Worm (Caenorhabditis elegans) whole organism, early embryonic: Measurements from ENCODE around the gene rga-4.

Experiments used
- B0310.2 ChIP-seq: sonication (generic microtip); optimal IDR thresholded peaks from 2 replicates; lab custom pipeline; 2016; ENCODE audit warnings: mild to moderate bottlenecking, missing genetic modification characterization, missing compliant biosample characterization
- F13C5.2 ChIP-seq: sonication (generic microtip); optimal IDR thresholded peaks from 2 replicates; lab custom pipeline; 2017; ENCODE audit warnings: mild to moderate bottlenecking, missing genetic modification characterization, inconsistent platforms, missing compliant biosample characterization
- aly-1 ChIP-seq: sonication (generic microtip); optimal IDR thresholded peaks from 2 replicates; lab custom pipeline; 2016; ENCODE audit warnings: missing genetic modification characterization, missing compliant biosample characterization
- ama-1 ChIP-seq: fragments of 150-350 bp; optimal IDR thresholded peaks from 2 replicates; lab custom pipeline; 2014
- ceh-13 ChIP-seq: fragments of 200-800 bp; sonication (Bioruptor generic); optimal IDR thresholded peaks from 2 replicates; lab custom pipeline; 2018; ENCODE audit warnings: mild to moderate bottlenecking, missing genetic modification characterization, missing compliant biosample characterization
- ceh-36 ChIP-seq: sonication (generic microtip); optimal IDR thresholded peaks from 2 replicates; lab custom pipeline; 2016; ENCODE audit warnings: missing genetic modification characterization, inconsistent platforms, missing compliant biosample characterization
- ets-7 ChIP-seq: sonication (generic microtip); optimal IDR thresholded peaks from 2 replicates; lab custom pipeline; 2016; ENCODE audit warnings: missing genotype, missing genetic modification characterization, missing compliant biosample characterization
- flt-1 ChIP-seq: fragments of 200-800 bp; sonication (Bioruptor generic); IDR thresholded peaks from 2 replicates; pipeline ENCODE4 v1.3.6; 2022; ENCODE audit warnings: missing genetic modification characterization, missing compliant biosample characterization
- hmbx-1 ChIP-seq: sonication (generic microtip); optimal IDR thresholded peaks from 2 replicates; lab custom pipeline; 2016; ENCODE audit warnings: mild to moderate bottlenecking, missing genetic modification characterization, missing compliant biosample characterization
- hmg-4 ChIP-seq: fragments of 200-800 bp; sonication (Bioruptor generic); optimal IDR thresholded peaks from 2 replicates; lab custom pipeline; 2018; ENCODE audit warnings: mild to moderate bottlenecking, missing genetic modification characterization, missing compliant biosample characterization
- hnd-1 ChIP-seq: sonication (generic microtip); optimal IDR thresholded peaks from 2 replicates; lab custom pipeline; 2016; ENCODE audit warnings: missing genetic modification characterization, missing compliant biosample characterization
- pes-1 ChIP-seq: fragments of 200-800 bp; sonication (Bioruptor generic); IDR thresholded peaks from 2 replicates; pipeline ENCODE4 v1.3.6; 2022; ENCODE audit warnings: missing genetic modification reagents, missing genetic modification characterization, missing compliant biosample characterization
- scrt-1 ChIP-seq: fragments of 200-800 bp; sonication (Bioruptor generic); IDR thresholded peaks from 2 replicates; pipeline ENCODE4 v1.3.6; 2022; ENCODE audit warnings: missing genetic modification characterization, missing compliant biosample characterization
- sea-1 ChIP-seq: fragments of 200-800 bp; sonication (Bioruptor generic); conservative IDR thresholded peaks from 2 replicates; pipeline ENCODE4 v1.3.6; 2022; ENCODE audit warnings: missing genetic modification characterization, missing compliant biosample characterization
- tbx-11 ChIP-seq: fragments of 200-800 bp; sonication (Bioruptor generic); IDR thresholded peaks from 2 replicates; pipeline ENCODE4 v1.3.6; 2022; ENCODE audit warnings: missing genetic modification characterization, missing compliant biosample characterization
- tbx-37 ChIP-seq: fragments of 200-800 bp; sonication (Bioruptor generic); conservative IDR thresholded peaks from 2 replicates; pipeline ENCODE4 v1.3.6; 2022; ENCODE audit warnings: missing genetic modification reagents, missing genetic modification characterization, missing compliant biosample characterization
- tra-4 ChIP-seq: sonication (generic microtip); optimal IDR thresholded peaks from 2 replicates; lab custom pipeline; 2017; ENCODE audit warnings: missing genetic modification characterization, missing compliant biosample characterization

The rga-4 gene

DNA sequence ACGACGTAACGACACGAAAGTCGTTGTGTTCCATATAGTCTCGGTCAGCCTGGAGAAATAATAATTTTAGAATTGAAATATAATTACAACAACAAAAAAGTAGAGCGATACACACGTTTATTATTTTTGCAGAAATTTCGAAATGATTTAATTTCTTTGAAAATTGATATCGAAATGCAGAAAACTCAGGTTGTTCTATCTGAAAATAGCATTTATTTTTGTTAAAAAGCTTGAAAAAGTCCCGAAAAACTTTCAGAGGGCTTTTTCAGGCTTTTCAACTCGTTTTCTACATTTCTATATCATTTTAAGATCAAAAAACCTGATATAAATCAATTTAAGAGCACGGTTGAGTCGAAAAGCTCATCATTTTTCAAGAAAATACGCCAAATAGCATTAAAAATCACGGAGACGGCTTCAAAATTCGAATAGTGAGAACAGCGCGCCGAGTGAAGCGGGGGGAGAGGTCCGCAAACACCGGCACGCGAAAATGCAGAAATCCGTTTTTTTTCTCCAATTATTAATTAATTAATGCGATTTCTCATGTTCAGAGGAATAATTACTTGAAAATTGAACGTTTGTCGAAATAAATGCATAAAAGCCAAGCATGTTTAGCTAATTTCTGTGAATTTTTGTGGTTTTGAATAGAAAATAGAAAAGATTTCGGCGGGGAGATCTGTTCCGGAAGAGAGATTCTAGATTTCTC, at the start of gene rga-4:
rga-4 (minus strand) TSS at position 51 of the 703 bp plus-strand sequence.
- TF ChIP-seq ets-7 (tag; lab: Kevin White, UChicago) = no peak
- TF ChIP-seq pes-1 (GFP tag; lab: Robert Waterston, UW) = no peak
- TF ChIP-seq tra-4 (tag; lab: Kevin White, UChicago) = no peak
- TF ChIP-seq B0310.2 (tag; lab: Kevin White, UChicago) = no peak
- no peak for TF ChIP-seq tbx-11 (GFP tag; lab: Robert Waterston, UW)
- no peak for TF ChIP-seq F13C5.2 (tag; lab: Kevin White, UChicago)
- TF ChIP-seq ceh-13 = no peak
- no peak for TF ChIP-seq sea-1 (GFP tag; lab: Robert Waterston, UW)
- TF ChIP-seq aly-1 (tag; lab: Kevin White, UChicago) = no peak
- TF ChIP-seq hnd-1 (tag; lab: Kevin White, UChicago) = no peak
- no peak for TF ChIP-seq flt-1 (GFP tag; lab: Robert Waterston, UW)
- TF ChIP-seq hmg-4 (GFP tag; lab: Kevin White, UChicago) = no peak
- TF ChIP-seq tbx-37 (GFP tag; lab: Robert Waterston, UW) = no peak

DNA sequence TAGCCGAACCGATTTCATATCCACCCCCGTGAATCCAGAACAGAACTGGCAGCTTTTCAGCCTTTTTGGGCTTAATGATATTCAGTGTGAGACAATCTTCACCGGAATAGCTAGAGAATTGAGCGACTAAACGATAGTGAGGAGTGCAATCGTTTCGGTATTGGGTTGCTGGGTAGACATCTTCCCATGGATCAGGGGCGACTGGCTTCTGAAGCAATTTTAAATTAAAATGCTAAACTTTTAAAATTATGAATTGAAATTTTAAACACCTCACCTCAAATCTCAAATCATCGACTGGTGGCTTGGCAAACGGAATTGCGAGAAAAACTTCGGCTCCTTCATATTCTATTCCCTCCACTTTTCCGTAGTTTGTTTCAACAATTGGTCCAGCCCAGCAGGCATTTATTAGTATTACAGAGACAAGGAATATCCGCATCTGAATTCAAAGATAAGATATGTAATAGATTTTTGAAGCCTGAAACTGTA, 48.7 kb upstream of the rga-4 start, which contains the start of gene ges-1:
ges-1 (minus strand) TSS at position 436 of the 486 bp plus-strand sequence.
- TF ChIP-seq aly-1 (tag; lab: Kevin White, UChicago) = no peak
- TF ChIP-seq tbx-11 (GFP tag; lab: Robert Waterston, UW) = no peak
- TF ChIP-seq F13C5.2 (tag; lab: Kevin White, UChicago) = no peak
- no peak for TF ChIP-seq scrt-1
- TF ChIP-seq ets-7 (tag; lab: Kevin White, UChicago) = no peak
- no peak for TF ChIP-seq hnd-1 (tag; lab: Kevin White, UChicago)
- no peak for TF ChIP-seq B0310.2 (tag; lab: Kevin White, UChicago)

DNA sequence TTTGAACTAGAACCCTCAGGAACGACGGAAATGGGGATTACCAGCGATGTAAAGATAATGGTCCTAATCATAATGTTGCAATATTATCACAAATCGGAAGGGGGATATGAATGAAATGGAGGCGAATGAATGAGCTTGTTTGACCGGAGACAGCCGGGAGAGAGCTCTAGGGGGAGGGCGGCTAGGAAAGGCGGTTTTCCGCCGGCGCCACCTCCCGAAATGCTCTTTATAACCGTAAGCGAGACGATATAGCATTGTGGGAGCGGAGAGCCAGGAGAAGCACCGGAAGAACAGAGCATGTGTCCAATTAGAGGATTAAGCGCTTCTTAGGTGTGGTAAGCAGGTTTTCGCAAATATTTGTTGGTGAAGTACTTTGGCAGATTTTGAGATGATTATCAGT, 42.5 kb upstream of the rga-4 start, which contains the start of gene R12A1.3:
R12A1.3 (minus strand) TSS at position 200 of the 400 bp plus-strand sequence.
- TF ChIP-seq hnd-1 (tag; lab: Kevin White, UChicago) (no peak), hmbx-1 (tag; lab: Kevin White, UChicago) (no peak), aly-1 (tag; lab: Kevin White, UChicago) (no peak), pes-1 (GFP tag; lab: Robert Waterston, UW) (no peak), tbx-11 (GFP tag; lab: Robert Waterston, UW) (no peak), scrt-1 (no peak), ama-1 (lab: Kevin White, UChicago) (no peak), hmg-4 (GFP tag; lab: Kevin White, UChicago) (no peak), ceh-36 (tag; lab: Kevin White, UChicago) (no peak), tbx-37 (GFP tag; lab: Robert Waterston, UW) (no peak), flt-1 (GFP tag; lab: Robert Waterston, UW) (no peak), F13C5.2 (tag; lab: Kevin White, UChicago) (no peak), ets-7 (tag; lab: Kevin White, UChicago) (no peak), sea-1 (GFP tag; lab: Robert Waterston, UW) (no peak), ceh-13 (no peak), tra-4 (tag; lab: Kevin White, UChicago) (no peak)

DNA sequence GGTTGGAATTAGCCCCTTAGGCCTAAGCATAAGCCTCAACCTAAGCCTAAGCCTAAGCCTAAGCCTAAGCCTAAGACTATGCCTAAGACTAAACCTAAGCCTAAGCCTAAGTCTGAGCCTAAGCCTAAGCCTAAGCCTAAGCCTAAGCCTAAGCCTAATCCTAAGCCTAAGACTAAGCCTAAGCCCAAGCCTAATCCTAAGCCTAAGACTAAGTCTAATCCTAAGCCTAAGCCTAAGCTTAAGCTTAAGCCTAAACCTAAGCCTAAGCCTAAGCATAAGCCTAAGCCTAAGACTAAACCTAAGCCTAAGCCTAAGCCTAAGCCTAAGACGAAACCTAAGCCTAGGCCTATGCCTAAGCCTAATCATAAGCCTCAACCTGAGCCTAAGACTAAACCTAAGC, 40.3 kb upstream of the rga-4 start:
- TF ChIP-seq scrt-1 = no peak
- peak; percentile 96 for TF ChIP-seq ceh-36 (tag; lab: Kevin White, UChicago)
- TF ChIP-seq hmg-4 (GFP tag; lab: Kevin White, UChicago) = no peak

DNA sequence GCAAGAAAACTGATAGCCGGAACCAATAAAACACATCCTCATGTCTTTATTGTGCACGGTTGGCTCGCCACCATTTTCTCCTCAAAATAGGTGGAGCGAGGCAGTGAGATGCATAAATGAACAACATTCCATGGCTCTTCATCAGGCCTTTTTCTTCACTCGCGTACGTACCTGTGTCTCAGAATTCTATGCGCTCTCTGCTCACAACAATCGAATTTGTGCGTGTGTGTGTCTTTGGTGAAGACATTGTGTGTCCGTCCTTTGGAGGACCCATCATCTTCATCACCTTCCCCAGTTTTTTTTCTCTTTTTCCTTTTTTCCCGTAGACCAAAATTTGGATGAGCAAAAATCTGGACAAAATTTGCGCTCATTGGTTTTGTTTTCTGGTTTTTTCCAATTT, 39.2 kb upstream of the rga-4 start:
- TF ChIP-seq ceh-36 (tag; lab: Kevin White, UChicago) (no peak), hmg-4 (GFP tag; lab: Kevin White, UChicago) (no peak), ets-7 (tag; lab: Kevin White, UChicago) (no peak), ama-1 (lab: Kevin White, UChicago) (no peak), F13C5.2 (tag; lab: Kevin White, UChicago) (no peak), B0310.2 (tag; lab: Kevin White, UChicago) (no peak), tra-4 (tag; lab: Kevin White, UChicago) (no peak), hmbx-1 (tag; lab: Kevin White, UChicago) (no peak), ceh-13 (no peak), aly-1 (tag; lab: Kevin White, UChicago) (no peak), sea-1 (GFP tag; lab: Robert Waterston, UW) (no peak), scrt-1 (no peak), flt-1 (GFP tag; lab: Robert Waterston, UW) (no peak), pes-1 (GFP tag; lab: Robert Waterston, UW) (no peak)

DNA sequence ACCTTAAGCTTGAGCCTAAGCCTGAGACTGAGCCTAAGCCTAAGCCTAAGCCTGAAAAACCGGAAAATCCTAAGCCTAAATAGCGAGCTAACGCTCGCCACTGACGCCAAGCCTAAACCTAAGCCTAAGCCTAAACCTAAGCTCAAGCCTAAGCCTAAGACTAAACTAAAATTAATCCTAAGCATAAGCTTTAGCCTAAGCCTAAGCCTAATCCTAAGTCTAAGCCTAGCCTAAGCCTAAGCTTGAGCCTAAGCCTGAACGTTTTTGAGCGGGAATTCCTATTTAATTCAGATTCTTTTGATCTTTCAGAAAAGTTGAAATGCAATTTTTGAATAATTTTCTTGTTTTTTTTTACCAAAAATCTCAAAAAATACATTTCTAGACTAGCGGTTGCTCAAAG, 33.1 kb upstream of the rga-4 start:
- no peak for TF ChIP-seq ama-1 (lab: Kevin White, UChicago)
- TF ChIP-seq ceh-36 (tag; lab: Kevin White, UChicago) = peak; percentile 83

DNA sequence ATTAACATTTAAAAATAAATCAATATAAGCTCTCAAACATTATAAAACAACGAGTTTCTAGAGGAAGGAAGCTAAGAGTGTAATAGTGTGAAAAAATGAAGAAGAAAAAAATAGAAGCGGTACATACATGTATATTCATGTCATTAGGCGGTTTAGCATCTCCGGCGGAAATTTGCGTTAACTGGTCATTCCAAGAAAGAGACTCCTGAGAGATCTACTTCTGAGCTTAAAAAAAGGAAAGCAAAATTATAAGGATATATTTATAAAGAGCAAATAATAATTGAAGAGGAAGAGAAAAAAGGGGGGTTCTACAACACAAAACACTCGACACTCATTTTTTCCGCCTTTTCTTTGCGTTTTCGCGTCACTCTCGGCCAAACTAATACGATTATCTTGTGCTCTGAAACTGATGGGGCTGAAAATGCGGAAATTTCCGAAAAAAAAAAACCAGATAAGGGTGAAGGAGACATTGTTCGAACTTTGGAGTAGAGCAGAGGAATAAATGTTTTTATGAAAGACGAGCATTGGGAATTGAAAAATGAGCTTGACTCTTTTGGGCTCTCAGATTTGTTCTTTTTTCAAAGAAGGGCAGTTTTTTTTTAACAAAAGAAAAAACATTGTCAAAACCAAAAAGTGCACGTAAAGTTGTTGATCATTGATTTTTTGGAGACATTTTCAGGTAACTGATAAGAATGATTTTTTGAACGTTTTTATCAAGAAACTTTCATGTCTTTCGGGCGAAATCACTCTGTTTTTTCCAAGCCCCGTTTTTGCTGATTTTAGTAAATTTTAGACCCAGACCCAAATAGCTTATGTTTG, 31.8 kb upstream of the rga-4 start:
- no peak for TF ChIP-seq aly-1 (tag; lab: Kevin White, UChicago)
- TF ChIP-seq B0310.2 (tag; lab: Kevin White, UChicago) = no peak
- no peak for TF ChIP-seq ets-7 (tag; lab: Kevin White, UChicago)
- TF ChIP-seq ceh-13 = no peak
- no peak for TF ChIP-seq ceh-36 (tag; lab: Kevin White, UChicago)
- TF ChIP-seq hmg-4 (GFP tag; lab: Kevin White, UChicago) = no peak
- no peak for TF ChIP-seq tbx-37 (GFP tag; lab: Robert Waterston, UW)
- no peak for TF ChIP-seq hnd-1 (tag; lab: Kevin White, UChicago)
- no peak for TF ChIP-seq sea-1 (GFP tag; lab: Robert Waterston, UW)
- no peak for TF ChIP-seq tra-4 (tag; lab: Kevin White, UChicago)
- TF ChIP-seq F13C5.2 (tag; lab: Kevin White, UChicago) = no peak
- TF ChIP-seq hmbx-1 (tag; lab: Kevin White, UChicago) = no peak
- no peak for TF ChIP-seq ama-1 (lab: Kevin White, UChicago)
- no peak for TF ChIP-seq tbx-11 (GFP tag; lab: Robert Waterston, UW)
- TF ChIP-seq flt-1 (GFP tag; lab: Robert Waterston, UW) = no peak
- no peak for TF ChIP-seq pes-1 (GFP tag; lab: Robert Waterston, UW)
- no peak for TF ChIP-seq scrt-1
